Worm (Caenorhabditis elegans) whole organism, early embryonic: ENCODE measurements around the gene T24E12.13.

Source experiments
- ama-1 ChIP-seq: fragments of 150-350 bp; optimal IDR thresholded peaks from 2 replicates; lab custom pipeline; 2014
- ceh-36 ChIP-seq: sonication (generic microtip); optimal IDR thresholded peaks from 2 replicates; lab custom pipeline; 2016; ENCODE audit warnings: missing genetic modification characterization, inconsistent platforms, missing compliant biosample characterization
- ets-7 ChIP-seq: sonication (generic microtip); optimal IDR thresholded peaks from 2 replicates; lab custom pipeline; 2016; ENCODE audit warnings: missing genotype, missing genetic modification characterization, missing compliant biosample characterization
- flt-1 ChIP-seq: fragments of 200-800 bp; sonication (Bioruptor generic); IDR thresholded peaks from 2 replicates; pipeline ENCODE4 v1.3.6; 2022; ENCODE audit warnings: missing genetic modification characterization, missing compliant biosample characterization
- hmbx-1 ChIP-seq: sonication (generic microtip); optimal IDR thresholded peaks from 2 replicates; lab custom pipeline; 2016; ENCODE audit warnings: mild to moderate bottlenecking, missing genetic modification characterization, missing compliant biosample characterization
- hmg-4 ChIP-seq: fragments of 200-800 bp; sonication (Bioruptor generic); optimal IDR thresholded peaks from 2 replicates; lab custom pipeline; 2018; ENCODE audit warnings: mild to moderate bottlenecking, missing genetic modification characterization, missing compliant biosample characterization
- hnd-1 ChIP-seq: sonication (generic microtip); optimal IDR thresholded peaks from 2 replicates; lab custom pipeline; 2016; ENCODE audit warnings: missing genetic modification characterization, missing compliant biosample characterization
- pes-1 ChIP-seq: fragments of 200-800 bp; sonication (Bioruptor generic); IDR thresholded peaks from 2 replicates; pipeline ENCODE4 v1.3.6; 2022; ENCODE audit warnings: missing genetic modification reagents, missing genetic modification characterization, missing compliant biosample characterization
- scrt-1 ChIP-seq: fragments of 200-800 bp; sonication (Bioruptor generic); IDR thresholded peaks from 2 replicates; pipeline ENCODE4 v1.3.6; 2022; ENCODE audit warnings: missing genetic modification characterization, missing compliant biosample characterization
- tbx-11 ChIP-seq: fragments of 200-800 bp; sonication (Bioruptor generic); IDR thresholded peaks from 2 replicates; pipeline ENCODE4 v1.3.6; 2022; ENCODE audit warnings: missing genetic modification characterization, missing compliant biosample characterization

- TF ChIP-seq flt-1 (GFP tag; lab: Robert Waterston, UW) (no peak), ama-1 (lab: Kevin White, UChicago) (no peak), ets-7 (tag; lab: Kevin White, UChicago) (no peak), hnd-1 (tag; lab: Kevin White, UChicago) (no peak), pes-1 (GFP tag; lab: Robert Waterston, UW) (no peak), tbx-11 (GFP tag; lab: Robert Waterston, UW) (no peak), scrt-1 (no peak), ceh-36 (tag; lab: Kevin White, UChicago) (no peak), hmg-4 (GFP tag; lab: Kevin White, UChicago) (no peak), hmbx-1 (tag; lab: Kevin White, UChicago) (no peak)
These were observed 43.5 kb upstream of the T24E12.13 start, which contains the start of gene nta-1 for ce11 chrII:3743684-3744200.
